Fruit fly (Drosophila melanogaster) whole organism: ENCODE data around the gene Nop56.

Source experiments
- CG8478 ChIP-seq: fragments of >200 bp; optimal IDR thresholded peaks from 2 replicates; lab custom pipeline; 2018; ENCODE audit warnings: inconsistent platforms
- Dll ChIP-seq: fragments of >200 bp; optimal IDR thresholded peaks from 2 replicates; lab custom pipeline; 2017
- EcR ChIP-seq, 2 experiments: fragments of >200 bp; optimal IDR thresholded peaks; 2 replicates each; lab custom pipeline; 2017; ENCODE audit warnings: missing biosample characterization in 2 of 2, missing genetic modification characterization in 2 of 2, missing genetic modification reagents in 2 of 2
- pan ChIP-seq: fragments of >200 bp; optimal IDR thresholded peaks from 2 replicates; lab custom pipeline; 2017
- psq ChIP-seq: fragments of >200 bp; optimal IDR thresholded peaks from 2 replicates; lab custom pipeline; 2017
- usp ChIP-seq: fragments of >200 bp; optimal IDR thresholded peaks from 2 replicates; lab custom pipeline; 2017; ENCODE audit warnings: missing biosample characterization, missing genetic modification characterization, mixed read lengths

DNA sequence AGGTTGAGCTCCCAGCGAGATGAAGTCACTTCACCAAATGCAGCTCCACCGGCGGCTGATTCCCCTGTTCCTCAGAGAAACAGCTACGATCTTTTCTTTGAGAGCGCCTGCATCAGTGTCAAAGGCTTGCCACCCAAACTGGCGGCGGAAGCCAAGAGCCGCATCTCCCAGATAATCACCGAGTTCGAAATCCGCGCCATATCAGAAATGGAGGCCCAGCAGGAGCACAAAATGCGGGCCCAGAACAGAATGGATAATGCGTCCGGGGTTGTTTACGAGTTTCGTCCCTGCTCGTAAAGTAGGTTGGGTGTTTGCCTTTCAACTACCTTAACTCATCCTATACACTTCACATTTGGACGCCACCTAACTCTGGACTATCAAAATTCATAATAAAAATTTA lies 39.1 kb downstream of the Nop56 start, which contains the start of gene Gpdh3:
- TF ChIP-seq pan (lab: Kevin White, UChicago) (no peak), EcR (GFP tag; optimal IDR thresholded peaks at IDR 0.05; lab: Kevin White, UChicago) (no peak), psq (no peak), CG8478 (lab: Kevin White, UChicago) (no peak), Dll (lab: Kevin White, UChicago) (no peak), usp (GFP tag; lab: Kevin White, UChicago) (no peak)
